Fruit fly (Drosophila melanogaster) whole organism, embryonic: ENCODE results near the gene Or9a.

Experiments
- Atf3 ChIP-seq: fragments of 200-800 bp; sonication (Bioruptor generic); optimal IDR thresholded peaks from 3 replicates; lab custom pipeline; 2016; ENCODE audit warnings: missing biosample characterization, missing genetic modification characterization
- CG1024 ChIP-seq: fragments of 200-800 bp; sonication (Bioruptor generic); IDR thresholded peaks from 2 replicates; pipeline ENCODE4 v1.3.6; 2022; ENCODE audit warnings: missing biosample characterization, missing genetic modification characterization
- CG10274 ChIP-seq: fragments of 200-800 bp; sonication (Bioruptor generic); optimal IDR thresholded peaks from 3 replicates; lab custom pipeline; 2017; ENCODE audit warnings: missing biosample characterization, mild to moderate bottlenecking, missing genetic modification characterization
- CG10321 ChIP-seq: fragments of 200-800 bp; sonication (Bioruptor generic); IDR thresholded peaks from 2 replicates; pipeline ENCODE4 v1.3.6; 2022; ENCODE audit warnings: missing biosample characterization, missing genetic modification characterization
- CG10543 ChIP-seq: fragments of 200-800 bp; sonication (Bioruptor generic); optimal IDR thresholded peaks from 3 replicates; lab custom pipeline; 2017; ENCODE audit warnings: missing biosample characterization, mild to moderate bottlenecking, missing genetic modification characterization, moderate library complexity
- CG11504 ChIP-seq: fragments of 200-800 bp; sonication (Bioruptor generic); optimal IDR thresholded peaks from 3 replicates; lab custom pipeline; 2019; ENCODE audit warnings: missing biosample characterization, mild to moderate bottlenecking, missing genetic modification characterization, moderate library complexity
- CG11695 ChIP-seq: fragments of 200-800 bp; sonication (Bioruptor generic); IDR thresholded peaks from 3 replicates; pipeline ENCODE4 v1.3.6; 2022; ENCODE audit warnings: missing biosample characterization, missing genetic modification characterization
- CG11696 ChIP-seq: fragments of 200-800 bp; sonication (Bioruptor generic); IDR thresholded peaks from 2 replicates; pipeline ENCODE4 v1.3.6; 2022; ENCODE audit warnings: missing biosample characterization, missing genetic modification characterization
- CG14014 ChIP-seq: fragments of 200-800 bp; sonication (Bioruptor generic); IDR thresholded peaks from 2 replicates; pipeline ENCODE4 v1.3.6; 2022; ENCODE audit warnings: missing biosample characterization, missing genetic modification characterization
- CG1647 ChIP-seq: fragments of 200-800 bp; sonication (Bioruptor generic); optimal IDR thresholded peaks from 3 replicates; lab custom pipeline; 2016; ENCODE audit warnings: missing biosample characterization, missing genetic modification characterization
- CG16863 ChIP-seq: fragments of 200-800 bp; sonication (Bioruptor generic); optimal IDR thresholded peaks from 3 replicates; lab custom pipeline; 2016; ENCODE audit warnings: missing biosample characterization, missing genetic modification characterization
- CG18599 ChIP-seq: fragments of 200-800 bp; sonication (Bioruptor generic); optimal IDR thresholded peaks from 3 replicates; lab custom pipeline; 2017; ENCODE audit warnings: missing biosample characterization, missing genetic modification characterization, mild to moderate bottlenecking, moderate library complexity, missing genetic modification reagents
- CG30020 ChIP-seq: fragments of 200-800 bp; optimal IDR thresholded peaks from 2 replicates; lab custom pipeline; 2019; ENCODE audit warnings: missing biosample characterization, mild to moderate bottlenecking, missing genetic modification characterization, moderate library complexity
- CG31365 ChIP-seq: fragments of 200-800 bp; sonication (Bioruptor generic); optimal IDR thresholded peaks from 2 replicates; lab custom pipeline; 2018; ENCODE audit warnings: missing biosample characterization, mild to moderate bottlenecking, missing genetic modification characterization
- CG31388 ChIP-seq: fragments of 200-800 bp; sonication (Bioruptor generic); optimal IDR thresholded peaks from 2 replicates; lab custom pipeline; 2016; ENCODE audit warnings: missing biosample characterization, missing genetic modification characterization
- CG33557 ChIP-seq: fragments of 200-800 bp; sonication (Bioruptor generic); optimal IDR thresholded peaks from 2 replicates; lab custom pipeline; 2019; ENCODE audit warnings: missing biosample characterization, mild to moderate bottlenecking, missing genetic modification characterization, moderate library complexity
- CG4617 ChIP-seq: fragments of 200-800 bp; sonication (Bioruptor generic); optimal IDR thresholded peaks from 3 replicates; lab custom pipeline; 2016; ENCODE audit warnings: missing biosample characterization, missing genetic modification characterization, borderline replicate concordance
- CG4707 ChIP-seq: fragments of 200-800 bp; sonication (Bioruptor generic); optimal IDR thresholded peaks from 2 replicates; lab custom pipeline; 2018; ENCODE audit warnings: missing biosample characterization, mild to moderate bottlenecking, missing genetic modification characterization, moderate library complexity
- CG5180 ChIP-seq: fragments of 200-800 bp; sonication (Bioruptor generic); optimal IDR thresholded peaks from 3 replicates; lab custom pipeline; 2017; ENCODE audit warnings: missing biosample characterization, missing genetic modification characterization, mild to moderate bottlenecking, moderate library complexity, missing genetic modification reagents
- CG6254 ChIP-seq: fragments of 200-800 bp; sonication (Bioruptor generic); optimal IDR thresholded peaks from 3 replicates; lab custom pipeline; 2017; ENCODE audit warnings: mild to moderate bottlenecking, missing biosample characterization, missing genetic modification reagents, missing genetic modification characterization
- CG6654 ChIP-seq: fragments of 200-800 bp; sonication (Bioruptor generic); optimal IDR thresholded peaks from 2 replicates; lab custom pipeline; 2017; ENCODE audit warnings: missing biosample characterization, mild to moderate bottlenecking, missing genetic modification characterization
- CG8089 ChIP-seq: fragments of 200-800 bp; sonication (Bioruptor generic); optimal IDR thresholded peaks from 3 replicates; lab custom pipeline; 2016; ENCODE audit warnings: missing biosample characterization, missing genetic modification characterization
- CG8924 ChIP-seq: fragments of 200-800 bp; optimal IDR thresholded peaks from 3 replicates; lab custom pipeline; 2019; ENCODE audit warnings: missing biosample characterization, mild to moderate bottlenecking, missing genetic modification characterization, moderate library complexity
- CG9437 ChIP-seq: fragments of 200-800 bp; sonication (Bioruptor generic); optimal IDR thresholded peaks from 2 replicates; lab custom pipeline; 2018; ENCODE audit warnings: missing biosample characterization, mild to moderate bottlenecking, missing genetic modification characterization
- CG9609 ChIP-seq: fragments of 200-800 bp; sonication (Bioruptor generic); optimal IDR thresholded peaks from 3 replicates; lab custom pipeline; 2016; ENCODE audit warnings: missing biosample characterization, missing genetic modification characterization
- CG9932 ChIP-seq: fragments of 200-800 bp; sonication (Bioruptor generic); IDR thresholded peaks from 2 replicates; pipeline ENCODE4 v1.3.6; 2022; ENCODE audit warnings: missing biosample characterization, missing genetic modification characterization
- Camta ChIP-seq: fragments of 200-800 bp; sonication (Bioruptor generic); optimal IDR thresholded peaks from 2 replicates; lab custom pipeline; 2016; ENCODE audit warnings: missing biosample characterization, missing genetic modification characterization
- Deaf1 ChIP-seq: fragments of 200-800 bp; optimal IDR thresholded peaks from 3 replicates; lab custom pipeline; 2019; ENCODE audit warnings: missing biosample characterization, mild to moderate bottlenecking, missing genetic modification characterization, moderate library complexity
- Hr51 ChIP-seq, 2 experiments: fragments of 200-800 bp; sonication (Bioruptor generic); optimal IDR thresholded peaks; 2 replicates in 1 of 2; 3 replicates in 1 of 2; lab custom pipeline; 2016 to 2018; ENCODE audit warnings: missing biosample characterization in 2 of 2, missing genetic modification characterization in 2 of 2, mild to moderate bottlenecking in 1 of 2, moderate library complexity in 1 of 2
- Hr78 ChIP-seq, 2 experiments: fragments of 200-800 bp in 1 of 2; fragments of >200 bp in 1 of 2; sonication (Bioruptor generic) in 1 of 2; optimal IDR thresholded peaks; 2 replicates each; lab custom pipeline; 2017 to 2019; ENCODE audit warnings: missing biosample characterization in 2 of 2, missing genetic modification characterization in 2 of 2, mild to moderate bottlenecking in 1 of 2, moderate library complexity in 1 of 2
- Kr ChIP-seq: fragments of 200-800 bp; sonication (Bioruptor generic); optimal IDR thresholded peaks from 2 replicates; lab custom pipeline; 2017; ENCODE audit warnings: missing biosample characterization, mild to moderate bottlenecking, missing genetic modification characterization
- Nf-YA ChIP-seq: fragments of 200-800 bp; sonication (Bioruptor generic); IDR thresholded peaks from 2 replicates; pipeline ENCODE4 v1.3.6; 2022; ENCODE audit warnings: missing biosample characterization, missing genetic modification characterization
- Nf-YB ChIP-seq: fragments of 200-800 bp; sonication (Bioruptor generic); optimal IDR thresholded peaks from 3 replicates; lab custom pipeline; 2019; ENCODE audit warnings: missing biosample characterization, mild to moderate bottlenecking, missing genetic modification characterization, moderate library complexity
- Opbp ChIP-seq: fragments of 200-800 bp; sonication (Bioruptor generic); IDR thresholded peaks from 3 replicates; pipeline ENCODE4 v1.3.6; 2022; ENCODE audit warnings: missing biosample characterization, missing genetic modification characterization; ENCODE audit not compliant: partially characterized antibody
- Usf ChIP-seq: fragments of 200-800 bp; sonication (Bioruptor generic); optimal IDR thresholded peaks from 2 replicates; lab custom pipeline; 2017; ENCODE audit warnings: missing genotype, missing biosample characterization, missing genetic modification characterization
- bab2 ChIP-seq: fragments of 200-800 bp; sonication (Bioruptor generic); optimal IDR thresholded peaks from 2 replicates; lab custom pipeline; 2016; ENCODE audit warnings: missing biosample characterization, missing genetic modification characterization
- chn ChIP-seq: fragments of 200-800 bp; sonication (Bioruptor generic); optimal IDR thresholded peaks from 2 replicates; lab custom pipeline; 2016; ENCODE audit warnings: missing biosample characterization, missing genetic modification characterization
- ci ChIP-seq: fragments of 200-800 bp; sonication (Bioruptor generic); IDR thresholded peaks from 3 replicates; pipeline ENCODE4 v1.3.6; 2022; ENCODE audit warnings: missing biosample characterization, missing genetic modification characterization
- gro ChIP-seq: fragments of 200-800 bp; sonication (Bioruptor generic); optimal IDR thresholded peaks from 2 replicates; lab custom pipeline; 2016; ENCODE audit warnings: missing biosample characterization, missing genetic modification characterization
- ham ChIP-seq: fragments of 200-800 bp; sonication (Bioruptor generic); IDR thresholded peaks from 2 replicates; pipeline ENCODE4 v1.3.6; 2022; ENCODE audit warnings: missing biosample characterization, missing genetic modification characterization
- hth ChIP-seq: fragments of >200 bp; optimal IDR thresholded peaks from 2 replicates; lab custom pipeline; 2017; ENCODE audit warnings: inconsistent platforms
- onecut ChIP-seq: fragments of 200-800 bp; sonication (Bioruptor generic); IDR thresholded peaks from 2 replicates; pipeline ENCODE4 v1.3.6; 2022; ENCODE audit warnings: missing biosample characterization, missing genetic modification characterization
- org-1 ChIP-seq: fragments of 200-800 bp; sonication (Bioruptor generic); optimal IDR thresholded peaks from 2 replicates; lab custom pipeline; 2017; ENCODE audit warnings: missing biosample characterization, missing genetic modification characterization
- pnt ChIP-seq: fragments of 200-800 bp; sonication (Bioruptor generic); optimal IDR thresholded peaks from 3 replicates; lab custom pipeline; 2016; ENCODE audit warnings: missing biosample characterization, missing genetic modification characterization
- repo ChIP-seq: fragments of 200-800 bp; sonication (Bioruptor generic); optimal IDR thresholded peaks from 2 replicates; lab custom pipeline; 2016; ENCODE audit warnings: missing biosample characterization, missing genetic modification characterization
- rib ChIP-seq: fragments of 200-800 bp; sonication (Bioruptor generic); IDR thresholded peaks from 2 replicates; pipeline ENCODE4 v1.3.6; 2022; ENCODE audit warnings: missing biosample characterization, missing genetic modification characterization
- ro ChIP-seq: fragments of 200-800 bp; sonication (Bioruptor generic); IDR thresholded peaks from 2 replicates; pipeline ENCODE4 v1.3.6; 2022; ENCODE audit warnings: missing biosample characterization, missing genetic modification characterization
- sens ChIP-seq: fragments of 200-800 bp; sonication (Bioruptor generic); peaks from one replicate; lab custom pipeline; 2016; ENCODE audit warnings: missing biosample characterization, missing genetic modification characterization
- sima ChIP-seq: fragments of 200-800 bp; sonication (Bioruptor generic); optimal IDR thresholded peaks from 2 replicates; lab custom pipeline; 2016; ENCODE audit warnings: missing biosample characterization, missing genetic modification characterization
- tio ChIP-seq: fragments of 200-800 bp; sonication (Bioruptor generic); optimal IDR thresholded peaks from 2 replicates; lab custom pipeline; 2017; ENCODE audit warnings: missing biosample characterization, missing genetic modification characterization, inconsistent platforms
- tup ChIP-seq: fragments of 200-800 bp; sonication (Bioruptor generic); optimal IDR thresholded peaks from 2 replicates; lab custom pipeline; 2016; ENCODE audit warnings: missing biosample characterization, mild to moderate bottlenecking, missing genetic modification characterization, moderate library complexity
- usp ChIP-seq: fragments of >200 bp; optimal IDR thresholded peaks from 2 replicates; lab custom pipeline; 2017; ENCODE audit warnings: missing biosample characterization, missing genetic modification characterization

The Or9a gene

dm6 chrX:10474625-10475024 lies 15.1 kb upstream of the Or9a start, which contains the start of gene nocte (continued):
- TF ChIP-seq org-1 (GFP tag; lab: Kevin White, UChicago): no peak
- TF ChIP-seq CG16863 (GFP tag; lab: Kevin White, UChicago): no peak
- no peak for TF ChIP-seq CG1024 (GFP tag; lab: Robert Waterston, UW)
- TF ChIP-seq usp: no peak
- TF ChIP-seq CG4617 (GFP tag; lab: Kevin White, UChicago): peak; percentile 52
- TF ChIP-seq Hr78 (GFP tag; optimal IDR thresholded peaks at IDR 0.05; lab: Kevin White, UChicago): no peak
- no peak for TF ChIP-seq Usf (GFP tag; lab: Kevin White, UChicago)
- TF ChIP-seq pnt (GFP tag; lab: Kevin White, UChicago): no peak
- TF ChIP-seq CG31365 (tag; lab: Kevin White, UChicago): no peak
- TF ChIP-seq CG6254: no peak
- no peak for TF ChIP-seq CG1647 (GFP tag; lab: Kevin White, UChicago)
- 0 out of 3 replicates have a peak, but pooled peaks have one; percentile 6 for TF ChIP-seq ci (GFP tag; lab: Robert Waterston, UW)
- no peak for TF ChIP-seq repo
- TF ChIP-seq Nf-YB (GFP tag; lab: Kevin White, UChicago): no peak
- TF ChIP-seq CG14014: no peak
- TF ChIP-seq sima (GFP tag; lab: Kevin White, UChicago): no peak
- TF ChIP-seq tio: no peak
- TF ChIP-seq sens: peak; percentile 85
- peak; percentile 10 for TF ChIP-seq CG8924 (tag; lab: Kevin White, UChicago)
- TF ChIP-seq CG10321 (GFP tag; lab: Robert Waterston, UW): no peak
- TF ChIP-seq hth (lab: Kevin White, UChicago): no peak
- no peak for TF ChIP-seq CG9609 (GFP tag; lab: Kevin White, UChicago)
- TF ChIP-seq Camta: no peak
- peak; percentile 21; the same call in 1 of the 2 replicates for TF ChIP-seq CG9932
- no peak for TF ChIP-seq CG10274
- peak; percentile 73 for TF ChIP-seq CG9437 (GFP tag; lab: Kevin White, UChicago)
- TF ChIP-seq Deaf1 (tag; lab: Kevin White, UChicago): no peak
- peak; percentile 29; the same call in 1 of the 3 replicates for TF ChIP-seq Opbp
- TF ChIP-seq chn (GFP tag; lab: Kevin White, UChicago): no peak
- no peak for TF ChIP-seq CG33557 (GFP tag; lab: Kevin White, UChicago)
- no peak for TF ChIP-seq ham (GFP tag; lab: Robert Waterston, UW)
- peak; percentile 36 for TF ChIP-seq gro (GFP tag; lab: Kevin White, UChicago)
- no peak for TF ChIP-seq CG10543 (GFP tag; lab: Kevin White, UChicago)
- TF ChIP-seq rib (GFP tag; lab: Robert Waterston, UW): no peak
- TF ChIP-seq Kr (GFP tag; lab: Kevin White, UChicago): no peak
- no peak; the same call in 1 of the 2 replicates for TF ChIP-seq onecut (GFP tag; lab: Robert Waterston, UW)
- no peak for TF ChIP-seq Hr51 (GFP tag; optimal IDR thresholded peaks at IDR 0.05; lab: Kevin White, UChicago)
- TF ChIP-seq bab2 (GFP tag; lab: Kevin White, UChicago): peak; percentile 35
- TF ChIP-seq CG18599 (GFP tag; lab: Kevin White, UChicago): no peak
- no peak for TF ChIP-seq CG6654 (GFP tag; lab: Kevin White, UChicago)
- no peak for TF ChIP-seq Nf-YA (GFP tag; lab: Robert Waterston, UW)
- no peak for TF ChIP-seq CG11504 (tag; lab: Kevin White, UChicago)
- TF ChIP-seq tup (GFP tag; lab: Kevin White, UChicago): no peak
- no peak for TF ChIP-seq CG8089 (GFP tag; lab: Kevin White, UChicago)
- no peak for TF ChIP-seq CG4707
- no peak for TF ChIP-seq Atf3
- peak; percentile 20 for TF ChIP-seq CG30020 (tag; lab: Kevin White, UChicago)
- no peak for TF ChIP-seq CG5180
- no peak for TF ChIP-seq CG11695
- TF ChIP-seq CG31388 (GFP tag; lab: Kevin White, UChicago): no peak
- TF ChIP-seq ro (GFP tag; lab: Robert Waterston, UW): no peak
- no peak for TF ChIP-seq CG11696 (GFP tag; lab: Robert Waterston, UW)
